Fruit fly (Drosophila melanogaster) Kc167 (cell line): Measurements from ENCODE around the gene dor.

ENCODE experiments used
- Sin3A ChIP-seq: fragments of >200 bp; optimal IDR thresholded peaks from 2 replicates; lab custom pipeline; 2018; ENCODE audit warnings: missing external identifiers
- h ChIP-seq: fragments of >200 bp; optimal IDR thresholded peaks from 3 replicates; lab custom pipeline; 2018; ENCODE audit warnings: missing external identifiers
- insv ChIP-seq: fragments of >200 bp; optimal IDR thresholded peaks from 3 replicates; lab custom pipeline; 2018; ENCODE audit warnings: missing external identifiers
- psq ChIP-seq: fragments of >200 bp; optimal IDR thresholded peaks from 2 replicates; lab custom pipeline; 2017; ENCODE audit warnings: missing external identifiers
- ttk ChIP-seq: sonication (Bioruptor generic); optimal IDR thresholded peaks from 2 replicates; lab custom pipeline; 2017; ENCODE audit warnings: missing external identifiers

- TF ChIP-seq h (lab: Kevin White, UChicago) (no peak), psq (lab: Kevin White, UChicago) (no peak), ttk (lab: Kevin White, UChicago) (no peak), Sin3A (lab: Kevin White, UChicago) (no peak), insv (no peak)
Measured at dm6 chrX:1691475-1691874, 26.6 kb downstream of the dor start.
